Worm (Caenorhabditis elegans): ENCODE results near the gene srd-74.

- TF ChIP-seq ztf-25 (GFP tag; IDR thresholded peaks at IDR 0.05): no peak
- TF ChIP-seq let-607 (tag; optimal IDR thresholded peaks at IDR 0.05): no peak
- TF ChIP-seq ztf-28 (GFP tag; IDR thresholded peaks at IDR 0.05): no peak
- no peak for TF ChIP-seq ztf-18 (tag; optimal IDR thresholded peaks at IDR 0.05)
- no peak for TF ChIP-seq F49E8.2 (tag; optimal IDR thresholded peaks at IDR 0.05; ENCODE audit: insufficient read depth)
- no peak for TF ChIP-seq egl-44 (GFP tag; IDR thresholded peaks at IDR 0.05)
- no peak for TF ChIP-seq snpc-4 (GFP tag; optimal IDR thresholded peaks at IDR 0.05)
- TF ChIP-seq snpc-4 (tag; optimal IDR thresholded peaks at IDR 0.05): no peak
- TF ChIP-seq B0035.1 (tag; optimal IDR thresholded peaks at IDR 0.05): no peak
- no peak for TF ChIP-seq mxl-1 (tag; optimal IDR thresholded peaks at IDR 0.05)
- no peak for TF ChIP-seq nfya-1 (tag; optimal IDR thresholded peaks at IDR 0.05; ENCODE audit: borderline replicate concordance, insufficient read depth)
- TF ChIP-seq egl-18 (GFP tag; IDR thresholded peaks at IDR 0.05): no peak
- no peak for TF ChIP-seq ztf-6 (GFP tag; IDR thresholded peaks at IDR 0.05)
- TF ChIP-seq unc-62 (GFP tag; optimal IDR thresholded peaks at IDR 0.05): no peak
- no peak for TF ChIP-seq nfyb-1 (GFP tag; IDR thresholded peaks at IDR 0.05)
Observed at ce11 chrIII:11732943-11733342, 49.0 kb upstream of the srd-74 start.
